Fruit fly (Drosophila melanogaster) S2 (cell line): ENCODE results near the gene CG3224.

ENCODE experiments used
- CG8478 ChIP-seq: fragments of >200 bp; optimal IDR thresholded peaks from 2 replicates; lab custom pipeline; 2018
- CTCF ChIP-seq, 2 experiments: fragments of >200 bp; optimal IDR thresholded peaks; 2 replicates each; lab custom pipeline; 2018

dm6 chrX:6703237-6703636, 42.0 kb upstream of the CG3224 start:
- no peak for TF ChIP-seq CTCF (optimal IDR thresholded peaks at IDR 0.05; lab: Kevin White, UChicago)
- no peak for TF ChIP-seq CG8478
